Fruit fly (Drosophila melanogaster) whole organism, embryonic: ENCODE results near the gene Trs20.

Experiments used
- Aef1 ChIP-seq: fragments of 200-800 bp; sonication (Bioruptor generic); IDR thresholded peaks from 3 replicates; pipeline ENCODE4 v1.3.6; 2022; ENCODE audit warnings: missing biosample characterization, missing genetic modification characterization
- Awh ChIP-seq: fragments of 200-800 bp; sonication (Bioruptor generic); IDR thresholded peaks from 2 replicates; pipeline ENCODE4, ENCODE4 v1.3.6; 2022; ENCODE audit warnings: missing biosample characterization, missing genetic modification characterization
- CG1024 ChIP-seq: fragments of 200-800 bp; sonication (Bioruptor generic); IDR thresholded peaks from 2 replicates; pipeline ENCODE4 v1.3.6; 2022; ENCODE audit warnings: missing biosample characterization, missing genetic modification characterization
- CG10431 ChIP-seq: fragments of 200-800 bp; sonication (Bioruptor generic); optimal IDR thresholded peaks from 3 replicates; lab custom pipeline; 2018; ENCODE audit warnings: missing biosample characterization, mild to moderate bottlenecking, missing genetic modification characterization
- CG11247 ChIP-seq: fragments of 200-800 bp; sonication (Bioruptor generic); IDR thresholded peaks from 2 replicates; pipeline ENCODE4 v1.3.6; 2022; ENCODE audit warnings: missing biosample characterization, missing genetic modification characterization
- CG11723 ChIP-seq: fragments of 200-800 bp; sonication (Bioruptor generic); optimal IDR thresholded peaks from 2 replicates; lab custom pipeline; 2017; ENCODE audit warnings: missing biosample characterization, mild to moderate bottlenecking, missing genetic modification characterization
- CG17359 ChIP-seq: fragments of 200-800 bp; sonication (Bioruptor generic); optimal IDR thresholded peaks from 3 replicates; lab custom pipeline; 2018; ENCODE audit warnings: missing biosample characterization, mild to moderate bottlenecking, missing genetic modification characterization, moderate library complexity
- CG1792 ChIP-seq: fragments of 200-800 bp; sonication (Bioruptor generic); optimal IDR thresholded peaks from 2 replicates; lab custom pipeline; 2016; ENCODE audit warnings: missing biosample characterization, missing genetic modification characterization
- CG18764 ChIP-seq: fragments of 200-800 bp; sonication (Bioruptor generic); optimal IDR thresholded peaks from 3 replicates; lab custom pipeline; 2016; ENCODE audit warnings: missing biosample characterization, missing genetic modification characterization
- CG31388 ChIP-seq: fragments of 200-800 bp; sonication (Bioruptor generic); optimal IDR thresholded peaks from 2 replicates; lab custom pipeline; 2016; ENCODE audit warnings: missing biosample characterization, missing genetic modification characterization
- CG3407 ChIP-seq: fragments of 200-800 bp; sonication (Bioruptor generic); optimal IDR thresholded peaks from 2 replicates; lab custom pipeline; 2018; ENCODE audit warnings: missing biosample characterization, mild to moderate bottlenecking, missing genetic modification characterization
- CG6683 ChIP-seq: fragments of 200-800 bp; sonication (Bioruptor generic); optimal IDR thresholded peaks from 2 replicates; lab custom pipeline; 2017; ENCODE audit warnings: missing biosample characterization, mild to moderate bottlenecking, missing genetic modification characterization, missing genetic modification reagents
- CG6791 ChIP-seq: fragments of 200-800 bp; sonication (Bioruptor generic); IDR thresholded peaks from 3 replicates; pipeline ENCODE4 v1.3.6; 2022; ENCODE audit warnings: missing biosample characterization, missing genetic modification characterization; ENCODE audit not compliant: partially characterized antibody
- CG7928 ChIP-seq: fragments of 200-800 bp; sonication (Bioruptor generic); optimal IDR thresholded peaks from 2 replicates; lab custom pipeline; 2017; ENCODE audit warnings: missing biosample characterization, mild to moderate bottlenecking, missing genetic modification characterization
- CG8089 ChIP-seq: fragments of 200-800 bp; sonication (Bioruptor generic); optimal IDR thresholded peaks from 3 replicates; lab custom pipeline; 2016; ENCODE audit warnings: missing biosample characterization, missing genetic modification characterization
- CG9817 ChIP-seq: fragments of 200-800 bp; sonication (Bioruptor generic); optimal IDR thresholded peaks from 2 replicates; lab custom pipeline; 2018; ENCODE audit warnings: missing biosample characterization, mild to moderate bottlenecking, missing genetic modification characterization, moderate library complexity
- CHES-1-like ChIP-seq: fragments of 200-800 bp; sonication (Bioruptor generic); optimal IDR thresholded peaks from 2 replicates; lab custom pipeline; 2016; ENCODE audit warnings: missing biosample characterization, missing genetic modification characterization
- CkIIα-i1 ChIP-seq: fragments of 200-800 bp; sonication (Bioruptor generic); IDR thresholded peaks from 2 replicates; pipeline ENCODE4 v1.3.6; 2022; ENCODE audit warnings: missing biosample characterization, missing genetic modification characterization
- Dek ChIP-seq: fragments of 200-800 bp; sonication (Bioruptor generic); optimal IDR thresholded peaks from 3 replicates; lab custom pipeline; 2019; ENCODE audit warnings: missing biosample characterization, mild to moderate bottlenecking, missing genetic modification characterization, moderate library complexity
- Dfd ChIP-seq, 2 experiments: fragments of >200 bp; optimal IDR thresholded peaks; 2 replicates each; lab custom pipeline; 2017; ENCODE audit warnings: missing biosample characterization in 2 of 2, missing genetic modification characterization in 2 of 2
- E2f1 ChIP-seq: fragments of 200-800 bp; sonication (Bioruptor generic); IDR thresholded peaks from 2 replicates; pipeline ENCODE4 v1.3.6; 2022; ENCODE audit warnings: missing biosample characterization, missing genetic modification characterization
- Elba2 ChIP-seq: fragments of 200-800 bp; sonication (Bioruptor generic); optimal IDR thresholded peaks from 3 replicates; lab custom pipeline; 2016; ENCODE audit warnings: missing biosample characterization, missing genetic modification characterization
- Fer3 ChIP-seq: fragments of 200-800 bp; sonication (Bioruptor generic); optimal IDR thresholded peaks from 2 replicates; lab custom pipeline; 2018; ENCODE audit warnings: missing biosample characterization, mild to moderate bottlenecking, missing genetic modification characterization, moderate library complexity
- Hr78 ChIP-seq, 2 experiments: fragments of 200-800 bp in 1 of 2; fragments of >200 bp in 1 of 2; sonication (Bioruptor generic) in 1 of 2; optimal IDR thresholded peaks; 2 replicates each; lab custom pipeline; 2017 to 2019; ENCODE audit warnings: missing biosample characterization in 2 of 2, missing genetic modification characterization in 2 of 2, mild to moderate bottlenecking in 1 of 2, moderate library complexity in 1 of 2
- Mad ChIP-seq: fragments of 200-800 bp; sonication (Bioruptor generic); optimal IDR thresholded peaks from 2 replicates; lab custom pipeline; 2016; ENCODE audit warnings: missing biosample characterization, missing genetic modification characterization
- Med ChIP-seq: fragments of 200-800 bp; sonication (Bioruptor generic); peaks from one replicate; lab custom pipeline; 2016; ENCODE audit warnings: missing biosample characterization, missing genetic modification characterization, mild to moderate bottlenecking, inconsistent platforms, moderate library complexity
- NC2α ChIP-seq: fragments of 200-800 bp; sonication (Bioruptor generic); optimal IDR thresholded peaks from 2 replicates; lab custom pipeline; 2016; ENCODE audit warnings: missing biosample characterization, missing genetic modification characterization
- Trl ChIP-seq, 3 experiments: fragments of >200 bp in 2 of 3; fragments of 200-800 bp in 1 of 3; sonication (Bioruptor generic) in 1 of 3; optimal IDR thresholded peaks; 2 replicates in 1 of 3; 3 replicates in 2 of 3; lab custom pipeline; 2016 to 2017; ENCODE audit warnings: missing biosample characterization in 1 of 3, missing genetic modification characterization in 1 of 3
- ato ChIP-seq: fragments of 200-800 bp; sonication (Bioruptor generic); IDR thresholded peaks from 2 replicates; pipeline ENCODE4 v1.3.6; 2022; ENCODE audit warnings: missing biosample characterization, missing genetic modification characterization; ENCODE audit not compliant: partially characterized antibody
- bigmax ChIP-seq: fragments of 200-800 bp; sonication (Bioruptor generic); optimal IDR thresholded peaks from 2 replicates; lab custom pipeline; 2018; ENCODE audit warnings: missing biosample characterization, mild to moderate bottlenecking, missing genetic modification characterization
- br ChIP-seq: fragments of >200 bp; optimal IDR thresholded peaks from 2 replicates; lab custom pipeline; 2017
- ci ChIP-seq: fragments of 200-800 bp; sonication (Bioruptor generic); IDR thresholded peaks from 3 replicates; pipeline ENCODE4 v1.3.6; 2022; ENCODE audit warnings: missing biosample characterization, missing genetic modification characterization
- dan ChIP-seq: fragments of 200-800 bp; sonication (Bioruptor generic); IDR thresholded peaks from 2 replicates; pipeline ENCODE4 v1.3.6; 2022; ENCODE audit warnings: missing biosample characterization, missing genetic modification characterization
- danr ChIP-seq: fragments of 200-800 bp; sonication (Bioruptor generic); IDR thresholded peaks from 2 replicates; pipeline ENCODE4 v1.3.6; 2022; ENCODE audit warnings: missing biosample characterization, missing genetic modification characterization
- eve ChIP-seq, 2 experiments: fragments of >200 bp; optimal IDR thresholded peaks; 2 replicates each; lab custom pipeline; 2017; ENCODE audit warnings: missing biosample characterization in 2 of 2, missing genetic modification characterization in 2 of 2
- gce ChIP-seq: fragments of 200-800 bp; sonication (Bioruptor generic); IDR thresholded peaks from 3 replicates; pipeline ENCODE4 v1.3.6; 2022; ENCODE audit warnings: missing biosample characterization, missing genetic modification characterization
- gcm2 ChIP-seq: fragments of 200-800 bp; sonication (Bioruptor generic); optimal IDR thresholded peaks from 2 replicates; lab custom pipeline; 2016; ENCODE audit warnings: missing biosample characterization, missing genetic modification characterization
- hkb ChIP-seq, 2 experiments: fragments of 200-800 bp in 1 of 2; fragments of >200 bp in 1 of 2; sonication (Bioruptor generic) in 1 of 2; IDR thresholded peaks in 1 of 2; optimal IDR thresholded peaks in 1 of 2; 2 replicates each; pipeline versions ENCODE4 v1.3.6 to Lab custom; 2017 to 2022; ENCODE audit warnings: missing biosample characterization in 1 of 2, missing genetic modification characterization in 1 of 2
- jumu ChIP-seq: fragments of 200-800 bp; sonication (Bioruptor generic); optimal IDR thresholded peaks from 3 replicates; lab custom pipeline; 2016; ENCODE audit warnings: missing biosample characterization, missing genetic modification characterization
- lov ChIP-seq, 2 experiments: fragments of 200-800 bp in 1 of 2; fragments of >200 bp in 1 of 2; sonication (Bioruptor generic) in 1 of 2; IDR thresholded peaks in 1 of 2; optimal IDR thresholded peaks in 1 of 2; 2 replicates in 1 of 2; 3 replicates in 1 of 2; pipeline versions ENCODE4 v1.3.6 to Lab custom; 2017 to 2022; ENCODE audit warnings: missing biosample characterization in 1 of 2, missing genetic modification characterization in 1 of 2
- luna ChIP-seq: fragments of 200-800 bp; sonication (Bioruptor generic); optimal IDR thresholded peaks from 2 replicates; lab custom pipeline; 2016; ENCODE audit warnings: missing biosample characterization, missing genetic modification characterization
- nerfin-1 ChIP-seq: fragments of 200-800 bp; sonication (Bioruptor generic); optimal IDR thresholded peaks from 3 replicates; lab custom pipeline; 2019; ENCODE audit warnings: missing biosample characterization, mild to moderate bottlenecking, missing genetic modification characterization, moderate library complexity
- p53 ChIP-seq: fragments of 200-800 bp; sonication (Bioruptor generic); optimal IDR thresholded peaks from 2 replicates; lab custom pipeline; 2016; ENCODE audit warnings: missing biosample characterization, missing genetic modification characterization
- pros ChIP-seq: fragments of 200-800 bp; sonication (Bioruptor generic); optimal IDR thresholded peaks from 3 replicates; lab custom pipeline; 2019; ENCODE audit warnings: missing biosample characterization, mild to moderate bottlenecking, missing genetic modification characterization, moderate library complexity
- psq ChIP-seq: fragments of 200-800 bp; sonication (Bioruptor generic); optimal IDR thresholded peaks from 2 replicates; lab custom pipeline; 2017; ENCODE audit warnings: missing biosample characterization, missing genetic modification characterization
- pum ChIP-seq: fragments of 200-800 bp; sonication (Bioruptor generic); optimal IDR thresholded peaks from 2 replicates; lab custom pipeline; 2016; ENCODE audit warnings: missing biosample characterization, missing genetic modification characterization
- run ChIP-seq: fragments of 200-800 bp; sonication (Bioruptor generic); optimal IDR thresholded peaks from 3 replicates; lab custom pipeline; 2018; ENCODE audit warnings: missing biosample characterization, mild to moderate bottlenecking, missing genetic modification characterization
- seq ChIP-seq: fragments of 200-800 bp; sonication (Bioruptor generic); IDR thresholded peaks from 2 replicates; pipeline ENCODE4 v1.3.6; 2022; ENCODE audit warnings: missing biosample characterization, missing genetic modification characterization
- trh ChIP-seq: fragments of 200-800 bp; sonication (Bioruptor generic); optimal IDR thresholded peaks from 2 replicates; lab custom pipeline; 2016; ENCODE audit warnings: missing biosample characterization, missing genetic modification characterization
- tup ChIP-seq: fragments of 200-800 bp; sonication (Bioruptor generic); optimal IDR thresholded peaks from 2 replicates; lab custom pipeline; 2016; ENCODE audit warnings: missing biosample characterization, mild to moderate bottlenecking, missing genetic modification characterization, moderate library complexity
- yki ChIP-seq: fragments of >200 bp; optimal IDR thresholded peaks from 3 replicates; lab custom pipeline; 2018
- zfh2 ChIP-seq: fragments of 200-800 bp; sonication (Bioruptor generic); optimal IDR thresholded peaks from 2 replicates; lab custom pipeline; 2016; ENCODE audit warnings: missing biosample characterization, missing genetic modification characterization

Gene Trs20

dm6 chr3L:16160073-16160398, 28.6 kb upstream of the Trs20 start (continued):
- TF ChIP-seq CG18764 (no peak), NC2α (no peak), pros (GFP tag; lab: Kevin White, UChicago) (no peak), run (tag; lab: Kevin White, UChicago) (no peak), trh (GFP tag; lab: Kevin White, UChicago) (no peak), gce (GFP tag; lab: Robert Waterston, UW) (no peak), ci (GFP tag; lab: Robert Waterston, UW) (no peak), Awh (no peak), seq (GFP tag; lab: Robert Waterston, UW) (no peak), CG17359 (tag; lab: Kevin White, UChicago) (no peak), CkIIα-i1 (no peak), bigmax (GFP tag; lab: Kevin White, UChicago) (no peak), Aef1 (GFP tag; lab: Robert Waterston, UW) (no peak), pum (GFP tag; lab: Kevin White, UChicago) (no peak), Fer3 (tag; lab: Kevin White, UChicago) (peak; percentile 6), ato (GFP tag; lab: Robert Waterston, UW) (no peak), CG1792 (GFP tag; lab: Kevin White, UChicago) (no peak), CG11723 (no peak), CG31388 (no peak), danr (GFP tag; lab: Robert Waterston, UW) (no peak), eve (GFP tag; optimal IDR thresholded peaks at IDR 0.05; lab: Kevin White, UChicago) (no peak), CG1024 (no peak), br (lab: Kevin White, UChicago) (no peak), luna (GFP tag; lab: Kevin White, UChicago) (no peak), jumu (GFP tag; lab: Kevin White, UChicago) (no peak), CG11247 (no peak), nerfin-1 (no peak), CG10431 (GFP tag; lab: Kevin White, UChicago) (no peak), Hr78 (GFP tag; optimal IDR thresholded peaks at IDR 0.05; lab: Kevin White, UChicago) (no peak), Dfd (GFP tag; optimal IDR thresholded peaks at IDR 0.05; lab: Kevin White, UChicago) (no peak), CG9817 (peak; percentile 14), Elba2 (GFP tag; lab: Kevin White, UChicago) (no peak), Med (GFP tag; lab: Kevin White, UChicago) (no peak), Mad (no peak), Trl (optimal IDR thresholded peaks at IDR 0.05; lab: Kevin White, UChicago) (no peak), Trl (GFP tag; optimal IDR thresholded peaks at IDR 0.05; lab: Kevin White, UChicago) (no peak), lov (optimal IDR thresholded peaks at IDR 0.05; lab: Kevin White, UChicago) (no peak), lov (GFP tag; IDR thresholded peaks at IDR 0.05; lab: Robert Waterston, UW) (no peak), gcm2 (GFP tag; lab: Kevin White, UChicago) (no peak), yki (lab: Kevin White, UChicago) (no peak), p53 (GFP tag; lab: Kevin White, UChicago) (no peak), dan (GFP tag; lab: Robert Waterston, UW) (no peak), CG8089 (GFP tag; lab: Kevin White, UChicago) (no peak), CG6791 (GFP tag; lab: Robert Waterston, UW) (no peak), tup (GFP tag; lab: Kevin White, UChicago) (no peak), CG6683 (GFP tag; lab: Kevin White, UChicago) (no peak), zfh2 (peak; percentile 48), CG3407 (GFP tag; lab: Kevin White, UChicago) (no peak), CHES-1-like (GFP tag; lab: Kevin White, UChicago) (no peak), E2f1 (GFP tag; lab: Robert Waterston, UW) (no peak), CG7928 (GFP tag; lab: Kevin White, UChicago) (no peak), hkb (optimal IDR thresholded peaks at IDR 0.05; lab: Kevin White, UChicago) (no peak), hkb (GFP tag; IDR thresholded peaks at IDR 0.05; lab: Robert Waterston, UW) (no peak), psq (no peak), Dek (no peak)
